Worm (Caenorhabditis elegans) whole organism, L4/young adult: Measurements from ENCODE around the gene F23F1.10.

Experiments
- W03F9.2 ChIP-seq: fragments of 150-350 bp; optimal IDR thresholded peaks from 2 replicates; lab custom pipeline; 2014; ENCODE audit warnings: missing biosample characterization, missing genetic modification characterization
- dao-5 ChIP-seq: sonication (generic microtip); optimal IDR thresholded peaks from 2 replicates; lab custom pipeline; 2016; ENCODE audit warnings: missing genotype, missing genetic modification characterization, moderate library complexity, missing compliant biosample characterization
- him-1 ChIP-seq: sonication (generic microtip); optimal IDR thresholded peaks from 2 replicates; lab custom pipeline; 2016; ENCODE audit warnings: missing genotype, missing genetic modification reagents, missing genetic modification characterization, missing compliant biosample characterization

ce11 chrII:50862-51261 lies 9.1 kb upstream of the F23F1.10 start:
- TF ChIP-seq dao-5 (tag; lab: Kevin White, UChicago) (no peak), him-1 (no peak), W03F9.2 (no peak)
